Worm (Caenorhabditis elegans) whole organism, late embryonic: ENCODE data around the gene C17B7.15.

Experiments used
- C08G9.2 ChIP-seq: sonication (generic microtip); optimal IDR thresholded peaks from 2 replicates; lab custom pipeline; 2016; ENCODE audit warnings: mild to moderate bottlenecking, missing genetic modification characterization, moderate library complexity, missing compliant biosample characterization
- K02D7.2 ChIP-seq: sonication (generic microtip); optimal IDR thresholded peaks from 2 replicates; lab custom pipeline; 2017; ENCODE audit warnings: mild to moderate bottlenecking, missing genetic modification characterization, missing compliant biosample characterization
- K09A11.1 ChIP-seq: sonication (generic microtip); optimal IDR thresholded peaks from 2 replicates; lab custom pipeline; 2017; ENCODE audit warnings: antibody characterized with exemption, mild to moderate bottlenecking, missing genetic modification characterization, missing compliant biosample characterization; ENCODE audit not compliant: insufficient read depth
- ahr-1 ChIP-seq: sonication (generic microtip); optimal IDR thresholded peaks from 2 replicates; lab custom pipeline; 2016; ENCODE audit warnings: missing genetic modification characterization, missing compliant biosample characterization
- ama-1 ChIP-seq: fragments of 150-350 bp; optimal IDR thresholded peaks from 2 replicates; lab custom pipeline; 2014
- ceh-14 ChIP-seq: sonication (generic microtip); optimal IDR thresholded peaks from 2 replicates; lab custom pipeline; 2016; ENCODE audit warnings: missing genotype, missing genetic modification characterization, missing compliant biosample characterization
- ceh-18 ChIP-seq: sonication (generic microtip); optimal IDR thresholded peaks from 2 replicates; lab custom pipeline; 2016; ENCODE audit warnings: missing genetic modification characterization, missing compliant biosample characterization
- ceh-30 ChIP-seq: fragments of 150-350 bp; optimal IDR thresholded peaks from 2 replicates; lab custom pipeline; 2014; ENCODE audit warnings: missing biosample characterization, missing genetic modification characterization
- ceh-34 ChIP-seq: sonication (generic microtip); optimal IDR thresholded peaks from 2 replicates; lab custom pipeline; 2016; ENCODE audit warnings: mild to moderate bottlenecking, missing genetic modification characterization, missing compliant biosample characterization
- ceh-9 ChIP-seq: sonication (generic microtip); optimal IDR thresholded peaks from 2 replicates; lab custom pipeline; 2016; ENCODE audit warnings: mild to moderate bottlenecking, missing genetic modification characterization, inconsistent platforms, missing compliant biosample characterization
- ets-4 ChIP-seq: sonication (generic microtip); optimal IDR thresholded peaks from 2 replicates; lab custom pipeline; 2016; ENCODE audit warnings: missing genetic modification characterization, missing compliant biosample characterization
- fkh-10 ChIP-seq: fragments of 150-350 bp; optimal IDR thresholded peaks from 2 replicates; lab custom pipeline; 2014; ENCODE audit warnings: missing biosample characterization, missing genetic modification reagents, missing genetic modification characterization
- hlh-13 ChIP-seq: fragments of 200-800 bp; sonication (Bioruptor generic); optimal IDR thresholded peaks from 2 replicates; lab custom pipeline; 2018; ENCODE audit warnings: mild to moderate bottlenecking, missing genetic modification characterization, missing compliant biosample characterization
- hlh-6 ChIP-seq: sonication (generic microtip); optimal IDR thresholded peaks from 2 replicates; lab custom pipeline; 2016; ENCODE audit warnings: missing genotype, missing genetic modification characterization, missing compliant biosample characterization
- madf-2 ChIP-seq: sonication (generic microtip); optimal IDR thresholded peaks from 2 replicates; lab custom pipeline; 2017; ENCODE audit warnings: missing genetic modification characterization, missing compliant biosample characterization
- odd-2 ChIP-seq: sonication (generic microtip); optimal IDR thresholded peaks from 2 replicates; lab custom pipeline; 2017; ENCODE audit warnings: antibody characterized with exemption, mild to moderate bottlenecking, missing genetic modification characterization, missing compliant biosample characterization
- pax-1 ChIP-seq: fragments of 150-350 bp; optimal IDR thresholded peaks from 2 replicates; lab custom pipeline; 2014; ENCODE audit warnings: missing biosample characterization, missing genetic modification characterization
- pha-2 ChIP-seq: sonication (generic microtip); optimal IDR thresholded peaks from 2 replicates; lab custom pipeline; 2017; ENCODE audit warnings: mild to moderate bottlenecking, missing genetic modification characterization, missing compliant biosample characterization
- pqm-1 ChIP-seq: sonication (generic microtip); optimal IDR thresholded peaks from 2 replicates; lab custom pipeline; 2016; ENCODE audit warnings: missing genetic modification characterization, missing compliant biosample characterization
- pros-1 ChIP-seq: fragments of 150-350 bp; optimal IDR thresholded peaks from 2 replicates; lab custom pipeline; 2014; ENCODE audit warnings: missing biosample characterization, missing genetic modification reagents, missing genetic modification characterization
- rnt-1 ChIP-seq: sonication (generic microtip); optimal IDR thresholded peaks from 2 replicates; lab custom pipeline; 2016; ENCODE audit warnings: missing genetic modification characterization, missing compliant biosample characterization
- sox-2 ChIP-seq: fragments of 200-800 bp; sonication (Bioruptor generic); IDR thresholded peaks from 2 replicates; pipeline ENCODE4 v1.3.6; 2022; ENCODE audit warnings: missing genetic modification reagents, missing genetic modification characterization, missing compliant biosample characterization
- ttx-3 ChIP-seq: sonication (generic microtip); optimal IDR thresholded peaks from 2 replicates; lab custom pipeline; 2016; ENCODE audit warnings: missing genetic modification reagents, missing genetic modification characterization, missing compliant biosample characterization
- unc-3 ChIP-seq, 2 experiments: fragments of 200-800 bp in 1 of 2; sonication (Bioruptor generic) in 1 of 2; sonication (generic microtip) in 1 of 2; conservative IDR thresholded peaks in 1 of 2; optimal IDR thresholded peaks in 1 of 2; 2 replicates each; pipeline versions ENCODE4 v1.3.6 to Lab custom; 2016 to 2022; ENCODE audit warnings: missing compliant biosample characterization in 2 of 2, missing genetic modification characterization in 2 of 2, missing genetic modification reagents in 1 of 2
- unc-86 ChIP-seq: sonication (generic microtip); optimal IDR thresholded peaks from 2 replicates; lab custom pipeline; 2016; ENCODE audit warnings: missing genetic modification characterization, missing compliant biosample characterization
- zip-5 ChIP-seq: sonication (generic microtip); optimal IDR thresholded peaks from 2 replicates; lab custom pipeline; 2016; ENCODE audit warnings: missing genetic modification characterization, missing compliant biosample characterization

C17B7.15 gene

DNA sequence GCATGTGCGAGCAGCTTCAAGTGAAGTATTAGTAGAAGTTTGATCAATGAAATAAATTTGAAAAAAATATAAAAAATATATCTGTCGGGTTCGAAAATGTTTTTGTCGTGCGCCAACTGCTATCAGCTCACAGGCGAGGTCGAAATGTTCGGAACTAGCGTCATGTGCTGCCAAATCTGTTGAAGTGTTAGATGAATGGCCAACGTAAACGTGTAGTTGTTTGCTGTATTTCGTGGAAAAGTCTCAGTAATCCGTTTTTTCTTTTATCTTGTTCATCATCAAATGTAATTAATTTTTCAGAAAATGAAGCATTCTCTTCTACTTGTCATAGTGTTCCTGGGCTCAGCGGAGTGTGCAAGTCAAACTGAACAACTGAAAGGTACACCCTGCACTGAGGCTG, at the start of gene C17B7.15:
C17B7.15 (plus strand) TSS at position 301 of the 400 bp plus-strand sequence.
- TF ChIP-seq odd-2 (tag; lab: Kevin White, UChicago) (no peak), ceh-18 (tag; lab: Kevin White, UChicago) (no peak), unc-86 (no peak), sox-2 (GFP tag; lab: Robert Waterston, UW) (no peak), zip-5 (no peak), K09A11.1 (tag; lab: Kevin White, UChicago) (no peak), hlh-13 (GFP tag; lab: Kevin White, UChicago) (no peak), unc-3 (GFP tag; conservative IDR thresholded peaks at IDR 0.05; lab: Robert Waterston, UW) (no peak), unc-3 (tag; optimal IDR thresholded peaks at IDR 0.05; lab: Kevin White, UChicago) (no peak), madf-2 (tag; lab: Kevin White, UChicago) (no peak), ceh-9 (tag; lab: Kevin White, UChicago) (no peak), ahr-1 (tag; lab: Kevin White, UChicago) (no peak)

DNA sequence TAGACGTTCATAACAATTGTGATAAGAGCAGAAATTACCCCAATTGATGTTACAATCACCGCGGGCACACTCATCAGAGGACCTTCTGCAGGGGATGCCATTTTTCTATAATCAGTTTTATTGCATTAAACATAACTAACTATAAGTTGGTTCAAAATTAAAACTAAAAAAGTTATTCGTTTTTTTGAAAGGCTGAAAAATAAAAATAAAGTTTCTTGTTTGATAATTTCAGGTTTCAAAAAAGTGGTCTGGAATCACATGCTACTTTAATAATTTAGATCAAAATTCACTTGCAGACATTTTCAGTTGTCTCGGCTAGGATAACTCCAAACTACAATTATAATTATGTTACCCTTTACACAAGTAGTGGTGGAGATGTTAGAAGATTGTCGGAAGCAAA, 48.1 kb upstream of the C17B7.15 start, which contains the start of gene srbc-1:
srbc-1 (minus strand) TSS at position 101 of the 400 bp plus-strand sequence.
- TF ChIP-seq pqm-1 = no peak
- TF ChIP-seq odd-2 (tag; lab: Kevin White, UChicago) = no peak
- TF ChIP-seq K09A11.1 (tag; lab: Kevin White, UChicago) = no peak
- no peak for TF ChIP-seq ttx-3 (tag; lab: Kevin White, UChicago)
- TF ChIP-seq ets-4 = no peak
- TF ChIP-seq fkh-10 (GFP tag; lab: Kevin White, UChicago) = no peak
- TF ChIP-seq ahr-1 (tag; lab: Kevin White, UChicago) = no peak
- no peak for TF ChIP-seq ceh-30 (tag; lab: Kevin White, UChicago)
- no peak for TF ChIP-seq hlh-13 (GFP tag; lab: Kevin White, UChicago)
- TF ChIP-seq rnt-1 (tag; lab: Kevin White, UChicago) = no peak

DNA sequence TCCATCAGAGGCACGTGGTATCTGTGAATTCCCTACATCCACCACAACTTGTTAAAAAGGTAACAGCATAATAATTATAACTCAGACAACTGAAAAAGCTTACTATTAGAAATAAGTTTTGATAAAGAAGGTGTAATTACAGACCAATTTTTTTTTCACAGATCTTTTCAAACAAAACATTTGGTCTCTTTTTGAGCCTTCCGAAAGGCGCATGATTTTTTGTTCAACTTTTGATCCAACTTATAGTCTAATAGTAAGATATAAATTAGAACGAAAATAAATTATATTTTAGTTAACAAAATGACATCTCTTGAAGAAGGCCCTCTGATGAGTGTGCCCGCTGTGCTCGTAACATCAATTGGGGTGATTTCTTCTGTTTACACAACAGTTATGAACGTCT, 41.8 kb upstream of the C17B7.15 start, which contains the start of gene srbc-3:
srbc-3 (plus strand) TSS at position 301 of the 400 bp plus-strand sequence.
- TF ChIP-seq K02D7.2 (tag; lab: Kevin White, UChicago) (no peak), unc-86 (no peak), ama-1 (lab: Kevin White, UChicago) (no peak)

DNA sequence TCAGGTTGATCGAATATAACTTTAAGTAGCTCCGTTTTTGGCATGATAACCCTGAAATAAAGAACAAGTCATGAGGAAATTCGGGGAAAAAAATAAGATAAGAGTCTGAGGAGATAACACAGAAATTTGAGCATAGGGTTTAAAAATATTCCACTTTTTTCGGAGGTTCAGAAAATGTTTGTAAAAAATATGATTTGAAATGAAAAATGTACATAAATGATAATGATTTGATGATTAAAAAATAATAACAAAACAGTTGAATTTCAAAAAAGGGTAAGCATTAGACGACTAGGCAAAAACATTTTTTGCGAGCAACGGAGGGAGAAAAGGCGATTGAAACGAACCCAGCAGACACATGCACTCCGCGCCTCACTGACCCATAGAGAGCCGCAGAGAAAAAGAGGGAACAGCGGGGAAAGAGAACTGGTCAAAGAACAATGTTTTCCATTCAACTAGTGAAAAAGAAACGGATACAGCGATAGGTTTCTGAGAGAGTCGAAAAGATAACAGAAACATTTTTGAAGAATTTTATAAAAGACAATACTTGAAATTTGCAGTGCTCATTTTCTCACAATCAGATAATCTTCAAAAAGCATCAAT, 37.8 kb upstream of the C17B7.15 start, which contains the start of gene arrd-18:
arrd-18 (minus strand) TSS at position 51 of the 600 bp plus-strand sequence.
- no peak for TF ChIP-seq hlh-13 (GFP tag; lab: Kevin White, UChicago)
- TF ChIP-seq ceh-14 (tag; lab: Kevin White, UChicago) = peak; percentile 15

DNA sequence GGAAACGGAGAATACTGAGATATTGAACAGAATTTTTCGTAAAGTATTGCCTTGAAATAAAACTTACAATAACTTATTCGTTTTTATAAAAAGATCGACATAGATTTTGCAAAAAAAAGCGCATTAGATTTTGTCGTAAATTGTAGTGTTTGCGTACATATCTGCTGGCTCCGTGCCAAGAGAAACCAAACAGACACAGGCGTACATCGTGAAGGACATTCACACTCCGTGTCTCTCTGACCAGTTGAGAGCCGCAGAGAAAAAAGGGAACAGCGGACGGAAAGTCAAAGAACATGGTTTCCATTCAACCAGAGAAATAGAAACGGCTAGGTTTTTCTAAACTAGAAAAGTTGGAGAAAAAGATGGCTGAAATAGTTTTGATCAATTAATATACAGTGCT, 34.7 kb upstream of the C17B7.15 start, which contains the start of gene arrd-19:
arrd-19 (minus strand) TSS at position 209 of the 400 bp plus-strand sequence.
- TF ChIP-seq pros-1 (tag; lab: Kevin White, UChicago) (no peak), ceh-14 (tag; lab: Kevin White, UChicago) (no peak), hlh-6 (tag; lab: Kevin White, UChicago) (no peak), pax-1 (tag; lab: Kevin White, UChicago) (peak; percentile 8), pha-2 (tag; lab: Kevin White, UChicago) (no peak)

DNA sequence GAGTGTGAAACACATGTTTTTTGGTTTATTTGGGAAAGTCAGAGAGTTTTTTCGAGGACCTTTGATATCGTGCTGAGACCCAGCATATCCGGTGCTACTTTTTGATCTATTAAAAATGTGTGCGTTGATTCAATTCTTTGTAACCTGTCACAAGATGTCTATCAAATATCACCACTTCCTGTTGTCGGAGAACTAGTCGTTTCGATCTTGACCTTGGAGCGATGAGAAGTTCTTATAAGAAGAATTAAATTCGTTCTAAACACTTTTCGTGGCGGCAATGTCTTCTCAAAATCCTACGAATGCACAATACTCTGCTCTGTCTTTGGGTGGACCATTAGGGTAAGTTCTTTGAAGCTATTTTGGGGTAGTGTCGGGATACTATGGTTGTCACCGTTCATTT, 33.9 kb upstream of the C17B7.15 start, which contains the start of gene F35F10.1:
F35F10.1 (plus strand) TSS at position 200 of the 400 bp plus-strand sequence.
- TF ChIP-seq ama-1 (lab: Kevin White, UChicago) (no peak), C08G9.2 (tag; lab: Kevin White, UChicago) (no peak)

DNA sequence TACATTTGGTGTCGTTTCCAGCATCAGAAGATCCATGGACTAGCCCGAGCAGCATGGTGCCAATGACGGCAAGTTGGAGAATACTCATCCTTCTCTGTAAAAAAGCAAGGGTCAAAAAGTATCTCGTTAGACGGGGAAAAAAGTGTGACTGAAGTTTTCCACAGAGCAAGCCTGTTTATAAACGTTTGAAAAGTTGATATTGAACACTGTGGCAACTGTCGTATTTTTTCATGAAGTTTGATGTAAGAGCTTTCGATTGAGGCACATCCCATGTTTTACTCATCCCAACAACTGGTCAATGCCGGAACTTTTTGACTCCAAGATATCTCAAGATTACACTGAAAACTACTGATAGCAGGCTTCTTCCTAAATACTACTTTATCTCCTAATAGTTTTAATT, 31.0 kb upstream of the C17B7.15 start, which contains the start of gene F35F10.13:
F35F10.13 (minus strand) TSS at position 101 of the 400 bp plus-strand sequence.
- TF ChIP-seq K02D7.2 (tag; lab: Kevin White, UChicago) (no peak), ceh-34 (tag; lab: Kevin White, UChicago) (no peak)
